Worm (Caenorhabditis elegans) whole organism, L4 larva: Measurements from ENCODE around the gene T23F2.5.

Experiments
- F10B5.3 ChIP-seq: sonication (generic microtip); optimal IDR thresholded peaks from 2 replicates; lab custom pipeline; 2016; ENCODE audit warnings: mild to moderate bottlenecking, missing genetic modification characterization, missing compliant biosample characterization
- F44E2.7 ChIP-seq: fragments of 200-800 bp; sonication (Bioruptor generic); IDR thresholded peaks from 2 replicates; pipeline ENCODE4 v2.1.2; 2022; ENCODE audit warnings: missing genetic modification characterization, missing compliant biosample characterization
- T20F7.1 ChIP-seq: fragments of 200-800 bp; sonication (Bioruptor generic); optimal IDR thresholded peaks from 2 replicates; lab custom pipeline; 2018; ENCODE audit warnings: mild to moderate bottlenecking, missing genetic modification characterization, missing compliant biosample characterization
- ama-1 ChIP-seq: fragments of 150-350 bp; optimal IDR thresholded peaks from 2 replicates; lab custom pipeline; 2014; ENCODE audit warnings: inconsistent platforms, mixed read lengths
- ceh-62 ChIP-seq: sonication (generic microtip); optimal IDR thresholded peaks from 2 replicates; lab custom pipeline; 2017; ENCODE audit warnings: missing biosample characterization, missing genetic modification characterization
- daf-12 ChIP-seq: fragments of 150-350 bp; optimal IDR thresholded peaks from 2 replicates; lab custom pipeline; 2014; ENCODE audit warnings: missing biosample characterization, missing genetic modification reagents, missing genetic modification characterization
- daf-16 ChIP-seq, 3 experiments: sonication (generic microtip); optimal IDR thresholded peaks; 2 replicates each; lab custom pipeline; 2016 to 2017; ENCODE audit warnings: missing genetic modification characterization in 3 of 3, missing genetic modification reagents in 3 of 3, mild to moderate bottlenecking in 2 of 3, missing compliant biosample characterization in 2 of 3, missing biosample characterization in 1 of 3, moderate library complexity in 1 of 3
- daf-19 ChIP-seq: fragments of 200-800 bp; sonication (Bioruptor generic); conservative IDR thresholded peaks from 2 replicates; pipeline ENCODE4 v1.3.6; 2022; ENCODE audit warnings: missing genetic modification characterization, missing compliant biosample characterization
- daf-8 ChIP-seq: fragments of 200-800 bp; sonication (Bioruptor generic); IDR thresholded peaks from 2 replicates; pipeline ENCODE4 v1.3.6; 2022; ENCODE audit warnings: missing genetic modification characterization, missing compliant biosample characterization
- dve-1 ChIP-seq: sonication (generic microtip); optimal IDR thresholded peaks from 2 replicates; lab custom pipeline; 2017; ENCODE audit warnings: antibody characterized with exemption, mild to moderate bottlenecking, missing genetic modification characterization, missing compliant biosample characterization; ENCODE audit not compliant: insufficient read depth
- gei-8 ChIP-seq: fragments of 200-800 bp; sonication (Bioruptor generic); optimal IDR thresholded peaks from 2 replicates; lab custom pipeline; 2018; ENCODE audit warnings: mild to moderate bottlenecking, missing genetic modification characterization, missing compliant biosample characterization
- hif-1 ChIP-seq, 2 experiments: sonication (generic microtip); optimal IDR thresholded peaks; 2 replicates each; lab custom pipeline; 2016 to 2017; ENCODE audit warnings: missing compliant biosample characterization in 2 of 2, missing genetic modification characterization in 2 of 2, missing genetic modification reagents in 2 of 2, missing genotype in 2 of 2, mild to moderate bottlenecking in 1 of 2
- hlh-30 ChIP-seq: sonication (generic microtip); optimal IDR thresholded peaks from 2 replicates; lab custom pipeline; 2017; ENCODE audit warnings: antibody characterized with exemption, mild to moderate bottlenecking, missing genetic modification characterization, missing compliant biosample characterization; ENCODE audit not compliant: insufficient read depth
- hmg-1.1 ChIP-seq: fragments of 200-800 bp; sonication (Bioruptor generic); IDR thresholded peaks from 2 replicates; pipeline ENCODE4 v1.3.6; 2022; ENCODE audit warnings: missing genetic modification reagents, missing genetic modification characterization, missing compliant biosample characterization
- lin-13 ChIP-seq: fragments of 150-350 bp; optimal IDR thresholded peaks from 2 replicates; lab custom pipeline; 2014; ENCODE audit warnings: missing biosample characterization, missing genetic modification reagents, missing genetic modification characterization
- lin-39 ChIP-seq: fragments of 150-350 bp; optimal IDR thresholded peaks from 2 replicates; lab custom pipeline; 2014; ENCODE audit warnings: missing biosample characterization, missing genetic modification reagents, missing genetic modification characterization
- lsy-2 ChIP-seq, 2 experiments: fragments of 150-350 bp in 1 of 2; sonication (generic microtip) in 1 of 2; optimal IDR thresholded peaks; 2 replicates each; lab custom pipeline; 2014 to 2017; ENCODE audit warnings: missing biosample characterization in 2 of 2, missing genetic modification characterization in 2 of 2
- madf-9 ChIP-seq: fragments of 200-800 bp; sonication (Bioruptor generic); conservative IDR thresholded peaks from 2 replicates; pipeline ENCODE4 v1.3.6; 2022; ENCODE audit warnings: missing genetic modification reagents, missing genetic modification characterization, missing compliant biosample characterization
- mdl-1 ChIP-seq, 2 experiments: fragments of 150-350 bp in 1 of 2; sonication (generic microtip) in 1 of 2; optimal IDR thresholded peaks; 2 replicates each; lab custom pipeline; 2014 to 2017; ENCODE audit warnings: missing biosample characterization in 2 of 2, missing genetic modification characterization in 2 of 2
- nhr-102 ChIP-seq: sonication (generic microtip); optimal IDR thresholded peaks from 2 replicates; lab custom pipeline; 2016; ENCODE audit warnings: mild to moderate bottlenecking, missing genetic modification characterization, moderate library complexity, missing compliant biosample characterization
- nhr-25 ChIP-seq: sonication (generic microtip); optimal IDR thresholded peaks from 2 replicates; lab custom pipeline; 2017; ENCODE audit warnings: missing genetic modification characterization, mild to moderate bottlenecking, missing compliant biosample characterization, antibody characterized with exemption, moderate library complexity, borderline replicate concordance; ENCODE audit not compliant: insufficient read depth
- nhr-28 ChIP-seq: fragments of 150-350 bp; optimal IDR thresholded peaks from 2 replicates; lab custom pipeline; 2014; ENCODE audit warnings: missing biosample characterization, missing genetic modification characterization
- nhr-77 ChIP-seq: fragments of 150-350 bp; optimal IDR thresholded peaks from 2 replicates; lab custom pipeline; 2014; ENCODE audit warnings: missing biosample characterization, missing genetic modification characterization
- php-3 ChIP-seq: fragments of 200-800 bp; sonication (Bioruptor generic); IDR thresholded peaks from 2 replicates; pipeline ENCODE4 v1.3.6; 2022; ENCODE audit warnings: missing genetic modification reagents, missing genetic modification characterization, missing compliant biosample characterization
- pqm-1 ChIP-seq: sonication (generic microtip); optimal IDR thresholded peaks from 2 replicates; lab custom pipeline; 2017; ENCODE audit warnings: missing biosample characterization, missing genetic modification characterization
- rbr-2 ChIP-seq: sonication (generic microtip); optimal IDR thresholded peaks from 2 replicates; lab custom pipeline; 2016; ENCODE audit warnings: missing genotype, missing genetic modification characterization, missing compliant biosample characterization
- set-16 ChIP-seq: fragments of 200-800 bp; sonication (Bioruptor generic); IDR thresholded peaks from 2 replicates; pipeline ENCODE4 v1.3.6; 2022; ENCODE audit warnings: missing genetic modification reagents, missing genetic modification characterization, missing compliant biosample characterization
- snpc-1.2 ChIP-seq: fragments of 200-800 bp; sonication (Bioruptor generic); IDR thresholded peaks from 2 replicates; pipeline ENCODE4 v1.3.6; 2022; ENCODE audit warnings: missing genetic modification reagents, missing genetic modification characterization, missing compliant biosample characterization
- snpc-4 ChIP-seq: fragments of 150-350 bp; optimal IDR thresholded peaks from 2 replicates; lab custom pipeline; 2014; ENCODE audit warnings: missing biosample characterization, missing genetic modification characterization
- spr-1 ChIP-seq: sonication (generic microtip); optimal IDR thresholded peaks from 2 replicates; lab custom pipeline; 2016; ENCODE audit warnings: mild to moderate bottlenecking, missing genetic modification characterization, missing compliant biosample characterization
- tra-1 ChIP-seq: fragments of 200-800 bp; sonication (Bioruptor generic); IDR thresholded peaks from 2 replicates; pipeline ENCODE4 v1.3.6; 2022; ENCODE audit warnings: missing genetic modification reagents, missing genetic modification characterization, missing compliant biosample characterization
- unc-130 ChIP-seq: sonication (generic microtip); optimal IDR thresholded peaks from 2 replicates; lab custom pipeline; 2016; ENCODE audit warnings: missing genetic modification reagents, missing genetic modification characterization, missing compliant biosample characterization
- unc-62 ChIP-seq, 3 experiments: fragments of 150-350 bp in 1 of 3; sonication (generic microtip); optimal IDR thresholded peaks in 2 of 3; peaks in 1 of 3; 1 replicate in 1 of 3; 2 replicates in 2 of 3; lab custom pipeline; 2014 to 2017; ENCODE audit warnings: missing biosample characterization in 3 of 3, missing genetic modification characterization in 3 of 3, missing genetic modification reagents in 3 of 3, missing genotype in 1 of 3
- zfp-2 ChIP-seq: sonication (generic microtip); optimal IDR thresholded peaks from 2 replicates; lab custom pipeline; 2016; ENCODE audit warnings: mild to moderate bottlenecking, missing genetic modification characterization, missing compliant biosample characterization
- zfp-3 ChIP-seq: fragments of 200-800 bp; sonication (Bioruptor generic); conservative IDR thresholded peaks from 2 replicates; pipeline ENCODE4 v1.3.6; 2022; ENCODE audit warnings: missing genetic modification reagents, missing genetic modification characterization, missing compliant biosample characterization

Gene T23F2.5

DNA sequence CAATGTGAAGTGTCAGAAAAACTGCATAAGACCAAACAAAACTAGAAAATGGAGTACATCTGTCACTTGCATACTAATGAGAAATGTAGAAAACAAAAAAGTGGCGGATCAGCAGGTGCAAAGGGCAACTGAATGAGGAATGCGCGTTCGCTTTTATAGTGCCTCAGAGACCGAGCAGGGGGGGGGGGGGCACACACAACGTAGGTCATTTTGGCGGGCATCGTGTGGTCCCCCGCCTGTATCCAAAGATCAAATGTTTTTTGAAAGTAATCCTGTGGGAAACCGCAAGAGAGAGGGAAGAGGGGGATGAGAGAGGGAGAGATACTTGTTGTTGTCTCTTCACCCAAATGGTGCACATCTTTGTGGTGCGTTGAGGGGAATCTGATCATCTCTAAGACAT is 1.4 kb upstream of the T23F2.5 start:
- TF ChIP-seq nhr-102 (tag; lab: Kevin White, UChicago) (no peak), set-16 (GFP tag; lab: Robert Waterston, UW) (0 out of 2 replicates have a peak, but pooled peaks have one; percentile 16), lin-39 (tag; lab: Kevin White, UChicago) (no peak)

DNA sequence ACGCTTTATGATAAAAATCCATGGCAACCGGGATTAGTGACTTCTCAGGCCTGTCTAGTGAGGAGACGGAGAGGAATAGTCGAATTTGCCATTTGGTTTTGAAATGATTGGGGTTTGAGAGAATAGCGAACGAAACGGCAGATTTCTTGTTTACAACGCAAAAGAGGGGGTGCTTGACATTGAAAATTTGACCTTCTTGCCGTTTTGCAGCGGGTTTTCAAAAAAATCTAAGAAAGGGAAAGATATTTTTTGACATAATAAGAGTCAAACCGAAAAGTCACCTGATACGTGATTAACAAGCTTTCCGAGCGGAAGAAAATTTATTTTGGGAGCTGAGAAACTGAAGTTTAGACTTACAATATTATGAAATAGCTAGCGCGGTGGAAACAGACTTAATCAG is 881 bp upstream of the T23F2.5 start:
- TF ChIP-seq snpc-1.2 (GFP tag; lab: Robert Waterston, UW) (no peak), zfp-2 (tag; lab: Kevin White, UChicago) (no peak), spr-1 (tag; lab: Kevin White, UChicago) (no peak), F44E2.7 (no peak), madf-9 (GFP tag; lab: Robert Waterston, UW) (no peak), unc-130 (GFP tag; lab: Kevin White, UChicago) (no peak), T20F7.1 (GFP tag; lab: Kevin White, UChicago) (no peak), tra-1 (GFP tag; lab: Robert Waterston, UW) (no peak), lin-13 (GFP tag; lab: Kevin White, UChicago) (no peak), lsy-2 (tag; optimal IDR thresholded peaks at IDR 0.05; lab: Kevin White, UChicago) (no peak), ama-1 (lab: Kevin White, UChicago) (no peak), snpc-4 (no peak), rbr-2 (no peak), nhr-25 (tag; lab: Kevin White, UChicago) (no peak), hmg-1.1 (GFP tag; lab: Robert Waterston, UW) (no peak), daf-12 (tag; lab: Kevin White, UChicago) (no peak), daf-16 (GFP tag; optimal IDR thresholded peaks at IDR 0.05; lab: Kevin White, UChicago) (no peak), daf-16 (tag; optimal IDR thresholded peaks at IDR 0.05; lab: Kevin White, UChicago) (no peak), mdl-1 (tag; optimal IDR thresholded peaks at IDR 0.05; lab: Kevin White, UChicago) (no peak), gei-8 (GFP tag; lab: Kevin White, UChicago) (no peak)

DNA sequence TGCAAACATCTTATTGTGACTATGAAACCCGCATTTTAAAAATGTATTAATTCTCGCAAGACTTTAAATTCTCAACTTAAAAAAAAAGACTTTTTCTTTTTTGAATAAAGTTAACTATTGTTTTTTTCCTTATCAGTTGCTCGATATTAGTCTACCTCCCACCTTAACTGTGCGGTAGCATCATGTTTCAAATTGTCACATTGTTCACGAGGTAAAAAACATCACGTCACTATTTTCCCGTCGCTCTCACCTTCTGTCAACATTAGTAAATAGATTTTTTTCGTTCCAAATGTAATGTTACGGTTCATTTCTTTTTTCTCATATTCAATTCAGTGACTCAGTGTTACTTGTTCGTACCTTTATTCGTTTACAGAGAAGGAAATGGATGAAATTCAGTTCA is 598 bp downstream of the T23F2.5 start:
- peak; percentile 48 for TF ChIP-seq dve-1
- TF ChIP-seq ceh-62 (tag; lab: Kevin White, UChicago), result no peak
- TF ChIP-seq mdl-1 (tag; optimal IDR thresholded peaks at IDR 0.05; lab: Kevin White, UChicago), result peak in 1 of 2 experiments; percentile 4
- TF ChIP-seq F44E2.7, result no peak
- TF ChIP-seq snpc-4, result no peak
- TF ChIP-seq F10B5.3 (tag; lab: Kevin White, UChicago), result no peak
- TF ChIP-seq pqm-1, result peak; percentile 16
- TF ChIP-seq daf-16 (GFP tag; optimal IDR thresholded peaks at IDR 0.05; lab: Kevin White, UChicago), result no peak
- TF ChIP-seq daf-16 (tag; optimal IDR thresholded peaks at IDR 0.05; lab: Kevin White, UChicago), result peak; percentile 47
- peak in 1 of 2 experiments; percentile 11 for TF ChIP-seq hif-1 (tag; optimal IDR thresholded peaks at IDR 0.05; lab: Kevin White, UChicago)
- peak; percentile 65 for TF ChIP-seq hlh-30
- peak; percentile 12 for TF ChIP-seq nhr-28 (tag; lab: Kevin White, UChicago)
- no peak for TF ChIP-seq daf-19 (GFP tag; lab: Robert Waterston, UW)
- no peak for TF ChIP-seq daf-8 (GFP tag; lab: Robert Waterston, UW)
- TF ChIP-seq nhr-77 (tag; lab: Kevin White, UChicago), result no peak
- peak in 1 of 2 experiments; percentile 39 for TF ChIP-seq unc-62 (GFP tag; optimal IDR thresholded peaks at IDR 0.05 in 1 of 2; lab: Kevin White, UChicago)
- TF ChIP-seq unc-62 (tag; optimal IDR thresholded peaks at IDR 0.05; lab: Kevin White, UChicago), result no peak
- TF ChIP-seq daf-12 (tag; lab: Kevin White, UChicago), result no peak
- no peak for TF ChIP-seq zfp-3
- no peak for TF ChIP-seq php-3 (GFP tag; lab: Robert Waterston, UW)
